Fruit fly (Drosophila melanogaster): ENCODE measurements around the gene Cbs.

Gene Cbs

DNA sequence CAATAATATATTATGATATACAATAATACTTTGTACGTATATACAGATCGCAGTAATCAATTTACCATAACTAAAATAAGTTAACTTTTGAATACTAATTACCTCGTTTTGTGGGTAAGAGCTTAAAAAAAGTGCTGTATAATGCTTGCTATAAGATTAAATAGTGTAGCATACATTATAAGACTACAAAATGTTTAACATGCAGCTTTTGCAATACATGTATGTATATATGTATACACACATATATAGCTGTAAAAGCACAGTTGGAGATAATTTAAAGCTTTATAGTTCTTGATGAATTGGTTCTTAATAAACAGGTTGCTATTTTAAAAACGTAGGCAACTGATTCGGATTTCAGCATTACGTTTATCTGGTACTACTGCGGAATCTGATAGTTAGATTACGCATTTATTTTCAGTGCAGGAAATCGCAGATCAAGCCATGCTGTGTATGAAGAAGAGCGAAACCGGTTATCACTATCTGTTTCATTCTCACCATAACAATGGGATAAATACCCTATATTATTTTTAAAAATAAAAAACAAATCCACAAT is 584 bp upstream of the Cbs start (continued):
- TF ChIP-seq Drgx (GFP tag; IDR thresholded peaks at IDR 0.05) (peak; percentile 36; the same call in 1 of the 2 replicates), CG1832 (GFP tag; optimal IDR thresholded peaks at IDR 0.05) (no peak), Dll (GFP tag; IDR thresholded peaks at IDR 0.05; ENCODE audit: partially characterized antibody) (no peak), aop (GFP tag; IDR thresholded peaks at IDR 0.05) (no peak), chn (GFP tag; optimal IDR thresholded peaks at IDR 0.05) (no peak), bowl (GFP tag; IDR thresholded peaks at IDR 0.05) (no peak), MESR4 (GFP tag; optimal IDR thresholded peaks at IDR 0.05) (no peak), HLH54F (GFP tag; optimal IDR thresholded peaks at IDR 0.05) (no peak), fd102C (GFP tag; optimal IDR thresholded peaks at IDR 0.05) (no peak), hbn (GFP tag; IDR thresholded peaks at IDR 0.05; ENCODE audit: partially characterized antibody) (no peak), Hr3 (GFP tag; optimal IDR thresholded peaks at IDR 0.05) (no peak), fu2 (GFP tag; optimal IDR thresholded peaks at IDR 0.05) (no peak), CG8359 (GFP tag; optimal IDR thresholded peaks at IDR 0.05; ENCODE audit: borderline replicate concordance) (no peak), CG34422 (GFP tag; IDR thresholded peaks at IDR 0.05) (no peak), H15 (GFP tag; IDR thresholded peaks at IDR 0.05) (no peak), Nf-YC (tag; optimal IDR thresholded peaks at IDR 0.05) (no peak), CG4707 (GFP tag; optimal IDR thresholded peaks at IDR 0.05) (no peak), ash1 (GFP tag; optimal IDR thresholded peaks at IDR 0.05) (no peak), btn (GFP tag; optimal IDR thresholded peaks at IDR 0.05) (no peak), seq (GFP tag; IDR thresholded peaks at IDR 0.05) (no peak), lilli (GFP tag; optimal IDR thresholded peaks at IDR 0.05) (no peak), CG7556 (GFP tag; optimal IDR thresholded peaks at IDR 0.05) (no peak), CG9932 (GFP tag; IDR thresholded peaks at IDR 0.05) (no peak), CG34376 (GFP tag; optimal IDR thresholded peaks at IDR 0.05) (no peak), CG10565 (GFP tag; optimal IDR thresholded peaks at IDR 0.05) (no peak), CG10321 (GFP tag; IDR thresholded peaks at IDR 0.05) (no peak), jing (GFP tag; optimal IDR thresholded peaks at IDR 0.05) (no peak), maf-S (GFP tag; optimal IDR thresholded peaks at IDR 0.05) (no peak), Hr78 (GFP tag; optimal IDR thresholded peaks at IDR 0.05) (no peak), CG11723 (GFP tag; optimal IDR thresholded peaks at IDR 0.05) (no peak), tx (GFP tag; optimal IDR thresholded peaks at IDR 0.05) (no peak), Asciz (GFP tag; optimal IDR thresholded peaks at IDR 0.05) (no peak), D (optimal IDR thresholded peaks at IDR 0.05) (no peak), D (GFP tag; optimal IDR thresholded peaks at IDR 0.05) (no peak), sima (GFP tag; optimal IDR thresholded peaks at IDR 0.05) (no peak), gfzf (GFP tag; optimal IDR thresholded peaks at IDR 0.05) (peak; percentile 37), CG8281 (tag; optimal IDR thresholded peaks at IDR 0.05) (no peak)

- TF ChIP-seq CG8924 (tag; optimal IDR thresholded peaks at IDR 0.05), result peak; percentile 3
- 0 out of 3 replicates have a peak, but pooled peaks have one; percentile 20 for TF ChIP-seq ci (GFP tag; IDR thresholded peaks at IDR 0.05)
- 0 out of 3 replicates have a peak, but pooled peaks have one; percentile 18 for TF ChIP-seq CG11695 (GFP tag; IDR thresholded peaks at IDR 0.05)
- TF ChIP-seq Dip2 (GFP tag; IDR thresholded peaks at IDR 0.05), result no peak
- TF ChIP-seq Med (GFP tag), result peak; percentile 50
- TF ChIP-seq nmo (GFP tag; optimal IDR thresholded peaks at IDR 0.05), result peak; percentile 12
- TF ChIP-seq tup (GFP tag; optimal IDR thresholded peaks at IDR 0.05), result no peak
- no peak for TF ChIP-seq Dbx (GFP tag; IDR thresholded peaks at IDR 0.05)
- TF ChIP-seq bsh (GFP tag; optimal IDR thresholded peaks at IDR 0.05), result peak; percentile 46 to 72
- TF ChIP-seq CG32772 (GFP tag; IDR thresholded peaks at IDR 0.05), result peak; percentile 42
- 0 out of 2 replicates have a peak, but pooled peaks have one; percentile 24 for TF ChIP-seq esg (GFP tag; conservative IDR thresholded peaks at IDR 0.05)
- TF ChIP-seq toy (GFP tag; IDR thresholded peaks at IDR 0.05), result no peak
- peak; percentile 64 for TF ChIP-seq CG10979 (tag; optimal IDR thresholded peaks at IDR 0.05)
- peak; percentile 39 for TF ChIP-seq CG15696 (tag; optimal IDR thresholded peaks at IDR 0.05)
- no peak for TF ChIP-seq sisA (GFP tag; IDR thresholded peaks at IDR 0.05)
- peak; percentile 40 for TF ChIP-seq dmrt11E (tag; optimal IDR thresholded peaks at IDR 0.05)
These were observed 557 bp downstream of the Cbs start for dm6 chrX:21045448-21045941.

All from whole organism, embryonic.